Fruit fly (Drosophila melanogaster) whole organism, prepupa: ENCODE measurements around the gene cni.

Experiments used
- Blimp-1 ChIP-seq: fragments of 200-800 bp; sonication (Bioruptor generic); optimal IDR thresholded peaks from 3 replicates; lab custom pipeline; 2017; ENCODE audit warnings: missing biosample characterization, missing genetic modification characterization, mild to moderate bottlenecking, moderate library complexity, missing genetic modification reagents
- CG6854 ChIP-seq: fragments of 200-800 bp; sonication (Bioruptor generic); optimal IDR thresholded peaks from 2 replicates; lab custom pipeline; 2017; ENCODE audit warnings: missing biosample characterization, mild to moderate bottlenecking, missing genetic modification characterization
- CG8119 ChIP-seq: fragments of 200-800 bp; sonication (Bioruptor generic); IDR thresholded peaks from 3 replicates; pipeline ENCODE4 v1.3.6; 2022; ENCODE audit warnings: missing biosample characterization, missing genetic modification characterization
- CG8319 ChIP-seq: fragments of 200-800 bp; sonication (Bioruptor generic); optimal IDR thresholded peaks from 3 replicates; lab custom pipeline; 2016; ENCODE audit warnings: missing biosample characterization, missing genetic modification characterization
- CG9139 ChIP-seq: fragments of 200-800 bp; sonication (Bioruptor generic); optimal IDR thresholded peaks from 3 replicates; lab custom pipeline; 2017; ENCODE audit warnings: missing biosample characterization, mild to moderate bottlenecking, missing genetic modification characterization
- Hr39 ChIP-seq: fragments of 200-800 bp; sonication (Bioruptor generic); optimal IDR thresholded peaks from 2 replicates; lab custom pipeline; 2016; ENCODE audit warnings: missing biosample characterization, missing genetic modification characterization
- Met ChIP-seq: fragments of 200-800 bp; sonication (Bioruptor generic); optimal IDR thresholded peaks from 3 replicates; lab custom pipeline; 2016; ENCODE audit warnings: missing biosample characterization, missing genetic modification characterization
- acj6 ChIP-seq: fragments of 200-800 bp; sonication (Bioruptor generic); optimal IDR thresholded peaks from 3 replicates; lab custom pipeline; 2016; ENCODE audit warnings: missing biosample characterization, missing genetic modification characterization
- svp ChIP-seq: fragments of 200-800 bp; sonication (Bioruptor generic); peaks from one replicate; lab custom pipeline; 2016; ENCODE audit warnings: missing biosample characterization, missing genetic modification characterization

DNA sequence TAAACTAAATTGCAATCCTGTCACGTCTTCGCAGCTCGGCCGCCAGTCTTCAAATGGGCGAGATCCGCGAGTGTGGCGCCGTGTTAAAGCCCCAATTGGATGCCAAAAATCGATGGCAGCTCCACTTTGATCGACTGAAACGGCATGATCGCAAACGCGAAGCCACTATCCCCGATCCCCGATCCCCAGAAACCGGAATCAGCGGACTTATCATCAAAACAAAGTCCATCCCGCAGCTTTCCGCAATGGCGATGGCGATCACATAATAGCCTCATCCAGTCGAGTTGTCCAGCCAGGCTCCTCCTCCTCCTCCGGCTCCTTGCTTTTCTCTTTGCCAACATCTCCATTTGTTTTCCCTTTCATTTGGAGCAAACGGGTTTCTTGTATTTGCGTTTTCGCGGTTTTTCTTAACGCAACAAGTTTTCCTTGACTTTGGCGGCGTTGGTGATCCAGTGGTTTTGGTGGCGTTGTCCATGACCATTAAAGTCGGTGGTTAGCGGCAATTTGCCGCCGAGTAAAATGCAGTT lies 17.5 kb downstream of the cni start, which contains the start of gene CG13258:
- TF ChIP-seq acj6 (GFP tag; lab: Kevin White, UChicago) (no peak), svp (GFP tag; lab: Kevin White, UChicago) (no peak), CG6854 (GFP tag; lab: Kevin White, UChicago) (no peak), Met (GFP tag; lab: Kevin White, UChicago) (no peak), Blimp-1 (GFP tag; lab: Kevin White, UChicago) (peak; percentile 90), CG8319 (no peak), CG8119 (GFP tag; lab: Robert Waterston, UW) (peak; percentile 35; the same call in 1 of the 3 replicates), CG9139 (GFP tag; lab: Kevin White, UChicago) (no peak), Hr39 (GFP tag; lab: Kevin White, UChicago) (no peak)
